Worm (Caenorhabditis elegans): ENCODE measurements around the gene E02C12.6.

DNA sequence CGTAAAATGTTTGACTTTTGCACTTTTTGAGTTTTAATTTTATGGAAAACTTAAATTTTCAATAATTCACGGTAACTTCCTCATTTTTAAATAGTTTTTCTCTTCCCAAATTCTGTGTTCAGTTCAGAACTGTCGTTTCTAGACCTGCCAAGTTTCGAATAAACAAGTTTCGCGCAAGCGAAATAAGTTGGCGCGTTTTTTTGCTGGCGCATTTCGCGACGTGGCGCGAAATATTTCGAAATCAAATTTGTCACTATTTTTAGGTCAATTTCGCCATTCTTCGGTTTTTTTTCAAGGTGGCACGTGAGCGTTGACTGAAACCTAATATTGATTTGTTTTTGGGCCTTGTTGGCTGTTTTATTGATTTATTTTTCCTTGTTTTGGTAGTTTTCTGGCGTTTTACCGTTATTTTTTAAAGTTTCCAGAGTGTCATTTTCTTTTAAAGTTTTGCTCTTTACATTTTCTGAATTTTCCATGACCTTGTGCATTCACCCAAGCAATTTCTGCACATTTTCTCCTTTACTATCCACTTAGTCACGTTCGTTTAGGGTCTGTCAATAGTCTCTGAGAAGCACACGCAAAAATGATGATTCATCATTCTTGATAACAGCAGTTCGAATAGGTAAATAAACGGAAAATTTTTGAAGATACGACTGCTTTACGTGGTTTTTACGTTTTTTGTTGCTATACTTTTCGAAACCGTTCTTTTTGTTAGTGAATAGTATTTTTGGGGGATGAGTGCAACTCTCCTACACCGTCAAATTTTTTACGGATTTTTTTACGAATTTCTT is 11.8 kb upstream of the E02C12.6 start:
- TF ChIP-seq zfp-3 (GFP tag; conservative IDR thresholded peaks at IDR 0.05) (no peak), unc-39 (tag; optimal IDR thresholded peaks at IDR 0.05) (no peak), lin-38 (GFP tag; IDR thresholded peaks at IDR 0.05) (no peak), ZK546.5 (tag; optimal IDR thresholded peaks at IDR 0.05) (no peak), lir-3 (tag; optimal IDR thresholded peaks at IDR 0.05) (no peak), fos-1 (tag; optimal IDR thresholded peaks at IDR 0.05) (no peak), nhr-76 (tag; optimal IDR thresholded peaks at IDR 0.05) (no peak), F10B5.3 (tag; optimal IDR thresholded peaks at IDR 0.05) (no peak), F49E8.2 (tag; optimal IDR thresholded peaks at IDR 0.05; ENCODE audit: borderline replicate concordance) (peak; percentile 87), aly-2 (tag; optimal IDR thresholded peaks at IDR 0.05) (no peak), unc-62 (GFP tag; optimal IDR thresholded peaks at IDR 0.05 in 1 of 2) (no peak), unc-62 (tag; optimal IDR thresholded peaks at IDR 0.05) (no peak), snpc-4 (tag; optimal IDR thresholded peaks at IDR 0.05) (no peak)
